Fruit fly (Drosophila melanogaster) whole organism, embryonic: ENCODE data around the gene jus.

ENCODE experiments used
- ATbp ChIP-seq: fragments of 200-800 bp; sonication (Bioruptor generic); optimal IDR thresholded peaks from 2 replicates; lab custom pipeline; 2017; ENCODE audit warnings: missing biosample characterization, mild to moderate bottlenecking, missing genetic modification characterization, missing genetic modification reagents
- Abd-B ChIP-seq: fragments of 200-800 bp; sonication (Bioruptor generic); optimal IDR thresholded peaks from 2 replicates; lab custom pipeline; 2018; ENCODE audit warnings: missing biosample characterization, mild to moderate bottlenecking, missing genetic modification characterization, moderate library complexity
- Aef1 ChIP-seq: fragments of 200-800 bp; sonication (Bioruptor generic); IDR thresholded peaks from 3 replicates; pipeline ENCODE4 v1.3.6; 2022; ENCODE audit warnings: missing biosample characterization, missing genetic modification characterization
- Atf3 ChIP-seq: fragments of 200-800 bp; sonication (Bioruptor generic); optimal IDR thresholded peaks from 3 replicates; lab custom pipeline; 2016; ENCODE audit warnings: missing biosample characterization, missing genetic modification characterization
- Atf6 ChIP-seq: fragments of 200-800 bp; sonication (Bioruptor generic); IDR thresholded peaks from 2 replicates; pipeline ENCODE4 v1.3.6; 2022; ENCODE audit warnings: missing biosample characterization, missing genetic modification characterization
- B-H2 ChIP-seq: fragments of 200-800 bp; sonication (Bioruptor generic); optimal IDR thresholded peaks from 2 replicates; lab custom pipeline; 2018; ENCODE audit warnings: missing biosample characterization, mild to moderate bottlenecking, missing genetic modification characterization
- Bgb ChIP-seq: fragments of 200-800 bp; sonication (Bioruptor generic); IDR thresholded peaks from 2 replicates; pipeline ENCODE4 v1.3.6; 2022; ENCODE audit warnings: missing biosample characterization, missing genetic modification characterization; ENCODE audit not compliant: partially characterized antibody
- CG11723 ChIP-seq: fragments of 200-800 bp; sonication (Bioruptor generic); optimal IDR thresholded peaks from 2 replicates; lab custom pipeline; 2017; ENCODE audit warnings: missing biosample characterization, mild to moderate bottlenecking, missing genetic modification characterization
- CG13287 ChIP-seq: fragments of 200-800 bp; sonication (Bioruptor generic); IDR thresholded peaks from 2 replicates; pipeline ENCODE4 v1.3.6; 2022; ENCODE audit warnings: missing biosample characterization, missing genetic modification characterization; ENCODE audit not compliant: partially characterized antibody
- CG1529 ChIP-seq: fragments of 200-800 bp; sonication (Bioruptor generic); optimal IDR thresholded peaks from 3 replicates; lab custom pipeline; 2018; ENCODE audit warnings: missing biosample characterization, missing genetic modification characterization
- CG15601 ChIP-seq: fragments of 200-800 bp; sonication (Bioruptor generic); optimal IDR thresholded peaks from 3 replicates; lab custom pipeline; 2019; ENCODE audit warnings: missing biosample characterization, mild to moderate bottlenecking, missing genetic modification characterization, moderate library complexity
- CG17328 ChIP-seq: fragments of 200-800 bp; sonication (Bioruptor generic); IDR thresholded peaks from 2 replicates; pipeline ENCODE4 v1.3.6; 2022; ENCODE audit warnings: missing biosample characterization, missing genetic modification characterization
- CG18262 ChIP-seq: fragments of 200-800 bp; optimal IDR thresholded peaks from 3 replicates; lab custom pipeline; 2019; ENCODE audit warnings: missing biosample characterization, mild to moderate bottlenecking, missing genetic modification characterization, moderate library complexity
- CG1832 ChIP-seq: fragments of 200-800 bp; sonication (Bioruptor generic); optimal IDR thresholded peaks from 2 replicates; lab custom pipeline; 2017; ENCODE audit warnings: missing biosample characterization, mild to moderate bottlenecking, missing genetic modification characterization, inconsistent platforms
- CG18599 ChIP-seq: fragments of 200-800 bp; sonication (Bioruptor generic); optimal IDR thresholded peaks from 3 replicates; lab custom pipeline; 2017; ENCODE audit warnings: missing biosample characterization, missing genetic modification characterization, mild to moderate bottlenecking, moderate library complexity, missing genetic modification reagents
- CG2116 ChIP-seq: fragments of 200-800 bp; sonication (Bioruptor generic); optimal IDR thresholded peaks from 3 replicates; lab custom pipeline; 2018; ENCODE audit warnings: missing biosample characterization, mild to moderate bottlenecking, missing genetic modification characterization
- CG30020 ChIP-seq: fragments of 200-800 bp; optimal IDR thresholded peaks from 2 replicates; lab custom pipeline; 2019; ENCODE audit warnings: missing biosample characterization, mild to moderate bottlenecking, missing genetic modification characterization, moderate library complexity
- CG3065 ChIP-seq: fragments of 200-800 bp; sonication (Bioruptor generic); optimal IDR thresholded peaks from 2 replicates; lab custom pipeline; 2016; ENCODE audit warnings: missing biosample characterization, missing genetic modification characterization
- CG31441 ChIP-seq: fragments of 200-800 bp; sonication (Bioruptor generic); IDR thresholded peaks from 2 replicates; pipeline ENCODE4 v1.3.6; 2022; ENCODE audit warnings: missing biosample characterization, missing genetic modification characterization
- CG33557 ChIP-seq: fragments of 200-800 bp; sonication (Bioruptor generic); optimal IDR thresholded peaks from 2 replicates; lab custom pipeline; 2019; ENCODE audit warnings: missing biosample characterization, mild to moderate bottlenecking, missing genetic modification characterization, moderate library complexity
- CG4424 ChIP-seq: fragments of 200-800 bp; sonication (Bioruptor generic); optimal IDR thresholded peaks from 3 replicates; lab custom pipeline; 2016; ENCODE audit warnings: missing biosample characterization, missing genetic modification characterization
- CG4707 ChIP-seq: fragments of 200-800 bp; sonication (Bioruptor generic); optimal IDR thresholded peaks from 2 replicates; lab custom pipeline; 2018; ENCODE audit warnings: missing biosample characterization, mild to moderate bottlenecking, missing genetic modification characterization, moderate library complexity
- CG6813 ChIP-seq: fragments of 200-800 bp; sonication (Bioruptor generic); optimal IDR thresholded peaks from 2 replicates; lab custom pipeline; 2017; ENCODE audit warnings: missing biosample characterization, missing genetic modification characterization, mild to moderate bottlenecking, moderate library complexity, missing genetic modification reagents
- CG7556 ChIP-seq: fragments of 200-800 bp; sonication (Bioruptor generic); optimal IDR thresholded peaks from 2 replicates; lab custom pipeline; 2017; ENCODE audit warnings: missing biosample characterization, mild to moderate bottlenecking, missing genetic modification characterization
- CG9215 ChIP-seq: fragments of 200-800 bp; sonication (Bioruptor generic); IDR thresholded peaks from 2 replicates; pipeline ENCODE4 v1.3.6; 2022; ENCODE audit warnings: missing biosample characterization, missing genetic modification characterization
- CG9797 ChIP-seq: fragments of 200-800 bp; sonication (Bioruptor generic); optimal IDR thresholded peaks from 3 replicates; lab custom pipeline; 2018; ENCODE audit warnings: missing biosample characterization, mild to moderate bottlenecking, missing genetic modification characterization
- CkIIα-i1 ChIP-seq: fragments of 200-800 bp; sonication (Bioruptor generic); IDR thresholded peaks from 2 replicates; pipeline ENCODE4 v1.3.6; 2022; ENCODE audit warnings: missing biosample characterization, missing genetic modification characterization
- D ChIP-seq, 2 experiments: fragments of 200-800 bp in 1 of 2; fragments of >200 bp in 1 of 2; sonication (Bioruptor generic) in 1 of 2; optimal IDR thresholded peaks; 2 replicates in 1 of 2; 3 replicates in 1 of 2; lab custom pipeline; 2017; ENCODE audit warnings: mild to moderate bottlenecking in 1 of 2, missing biosample characterization in 1 of 2, missing genetic modification characterization in 1 of 2, missing genetic modification reagents in 1 of 2
- Eip74EF ChIP-seq, 2 experiments: fragments of 200-800 bp in 1 of 2; fragments of >200 bp in 1 of 2; sonication (Bioruptor generic) in 1 of 2; optimal IDR thresholded peaks; 2 replicates each; lab custom pipeline; 2017 to 2019; ENCODE audit warnings: missing biosample characterization in 2 of 2, missing genetic modification characterization in 2 of 2, mild to moderate bottlenecking in 1 of 2, moderate library complexity in 1 of 2
- MBD-R2 ChIP-seq: fragments of 200-800 bp; sonication (Bioruptor generic); IDR thresholded peaks from 2 replicates; pipeline ENCODE4 v1.3.6; 2022; ENCODE audit warnings: missing biosample characterization, missing genetic modification characterization
- MESR4 ChIP-seq: fragments of 200-800 bp; sonication (Bioruptor generic); optimal IDR thresholded peaks from 2 replicates; lab custom pipeline; 2018; ENCODE audit warnings: missing biosample characterization, mild to moderate bottlenecking, missing genetic modification characterization, moderate library complexity
- Ssrp ChIP-seq: fragments of 200-800 bp; sonication (Bioruptor generic); optimal IDR thresholded peaks from 2 replicates; lab custom pipeline; 2018; ENCODE audit warnings: missing biosample characterization, mild to moderate bottlenecking, missing genetic modification characterization, moderate library complexity
- ab ChIP-seq: fragments of 200-800 bp; sonication (Bioruptor generic); optimal IDR thresholded peaks from 2 replicates; lab custom pipeline; 2016; ENCODE audit warnings: missing biosample characterization, missing genetic modification characterization
- ase ChIP-seq: fragments of 200-800 bp; sonication (Bioruptor generic); IDR thresholded peaks from 3 replicates; pipeline ENCODE4 v1.3.6; 2022; ENCODE audit warnings: missing biosample characterization, missing genetic modification characterization
- bsh ChIP-seq, 2 experiments: fragments of 200-800 bp; sonication (Bioruptor generic); optimal IDR thresholded peaks; 2 replicates each; lab custom pipeline; 2017 to 2018; ENCODE audit warnings: mild to moderate bottlenecking in 2 of 2, missing biosample characterization in 2 of 2, missing genetic modification characterization in 2 of 2, moderate library complexity in 1 of 2
- dysf ChIP-seq: fragments of 200-800 bp; sonication (Bioruptor generic); IDR thresholded peaks from 3 replicates; pipeline ENCODE4 v1.3.6; 2022; ENCODE audit warnings: missing biosample characterization, missing genetic modification characterization
- grau ChIP-seq: fragments of 200-800 bp; optimal IDR thresholded peaks from 3 replicates; lab custom pipeline; 2019; ENCODE audit warnings: missing biosample characterization, mild to moderate bottlenecking, missing genetic modification characterization, moderate library complexity
- hb ChIP-seq: fragments of 200-800 bp; sonication (Bioruptor generic); IDR thresholded peaks from 3 replicates; pipeline ENCODE4 v1.3.6; 2022; ENCODE audit warnings: missing biosample characterization, missing genetic modification characterization; ENCODE audit not compliant: partially characterized antibody
- hth ChIP-seq: fragments of >200 bp; optimal IDR thresholded peaks from 2 replicates; lab custom pipeline; 2017; ENCODE audit warnings: inconsistent platforms
- jing ChIP-seq: fragments of 200-800 bp; sonication (Bioruptor generic); optimal IDR thresholded peaks from 2 replicates; lab custom pipeline; 2018; ENCODE audit warnings: missing biosample characterization, mild to moderate bottlenecking, missing genetic modification characterization
- knrl ChIP-seq: fragments of 200-800 bp; sonication (Bioruptor generic); IDR thresholded peaks from 3 replicates; pipeline ENCODE4 v1.3.6; 2022; ENCODE audit warnings: missing biosample characterization, missing genetic modification characterization; ENCODE audit not compliant: partially characterized antibody
- luna ChIP-seq: fragments of 200-800 bp; sonication (Bioruptor generic); optimal IDR thresholded peaks from 2 replicates; lab custom pipeline; 2016; ENCODE audit warnings: missing biosample characterization, missing genetic modification characterization
- phol ChIP-seq: fragments of 200-800 bp; sonication (Bioruptor generic); optimal IDR thresholded peaks from 3 replicates; lab custom pipeline; 2018; ENCODE audit warnings: missing biosample characterization, mild to moderate bottlenecking, missing genetic modification characterization, moderate library complexity
- slp2 ChIP-seq: fragments of 200-800 bp; sonication (Bioruptor generic); optimal IDR thresholded peaks from 2 replicates; lab custom pipeline; 2016; ENCODE audit warnings: missing biosample characterization, missing genetic modification characterization
- sna ChIP-seq: fragments of 200-800 bp; sonication (Bioruptor generic); IDR thresholded peaks from 2 replicates; pipeline ENCODE4 v1.3.6; 2022; ENCODE audit warnings: missing biosample characterization, missing genetic modification characterization; ENCODE audit not compliant: partially characterized antibody
- sqz ChIP-seq: fragments of 200-800 bp; sonication (Bioruptor generic); optimal IDR thresholded peaks from 3 replicates; lab custom pipeline; 2018; ENCODE audit warnings: missing biosample characterization, mild to moderate bottlenecking, missing genetic modification characterization
- tna ChIP-seq: fragments of 200-800 bp; sonication (Bioruptor generic); IDR thresholded peaks from 2 replicates; pipeline ENCODE4 v1.3.6; 2022; ENCODE audit warnings: missing biosample characterization, missing genetic modification characterization; ENCODE audit not compliant: partially characterized antibody
- zen2 ChIP-seq: fragments of 200-800 bp; sonication (Bioruptor generic); IDR thresholded peaks from 3 replicates; pipeline ENCODE4 v1.3.6; 2022; ENCODE audit warnings: missing biosample characterization, missing genetic modification characterization; ENCODE audit not compliant: partially characterized antibody

jus gene

DNA sequence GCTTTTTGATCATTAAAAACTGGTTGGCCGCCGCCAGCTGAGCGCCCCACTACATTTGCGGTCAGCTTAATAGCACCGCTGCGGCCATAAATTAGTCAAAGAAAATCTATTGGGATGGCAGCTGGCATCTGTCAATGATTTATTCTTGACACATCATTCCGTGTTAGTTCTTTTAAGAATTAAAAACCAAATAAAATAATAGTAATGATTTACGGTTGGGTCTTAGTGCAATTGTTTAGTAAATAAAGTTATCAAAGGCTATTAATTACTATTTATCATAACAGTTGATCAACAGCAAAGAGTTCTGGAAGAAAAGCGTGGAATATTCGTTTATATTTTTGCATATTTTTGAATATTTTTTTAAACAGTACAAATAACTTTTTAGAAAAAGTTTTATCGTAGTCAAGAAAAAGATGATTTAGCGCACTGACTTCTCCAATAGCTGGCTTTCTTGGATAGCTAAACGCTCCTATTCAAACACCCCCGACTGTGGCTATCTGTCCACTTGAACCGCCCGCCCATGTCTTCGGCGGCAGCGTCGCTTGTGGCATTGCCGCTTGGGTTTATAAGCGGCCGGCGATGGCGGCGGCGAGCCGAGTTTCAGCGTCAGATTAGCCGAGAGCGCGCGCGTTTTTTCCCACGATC lies 2.3 kb upstream of the jus start, which contains the start of gene CG14515 (continued):
- TF ChIP-seq phol (tag; lab: Kevin White, UChicago) (peak; percentile 27), MBD-R2 (GFP tag; lab: Robert Waterston, UW) (no peak), knrl (no peak), ab (GFP tag; lab: Kevin White, UChicago) (no peak), sna (GFP tag; lab: Robert Waterston, UW) (no peak), ase (GFP tag; lab: Robert Waterston, UW) (0 out of 3 replicates have a peak, but pooled peaks have one; percentile 16), CG2116 (GFP tag; lab: Kevin White, UChicago) (no peak), CG7556 (peak; percentile 39), zen2 (no peak), CkIIα-i1 (GFP tag; lab: Robert Waterston, UW) (no peak), bsh (GFP tag; optimal IDR thresholded peaks at IDR 0.05; lab: Kevin White, UChicago) (no peak), CG30020 (tag; lab: Kevin White, UChicago) (no peak), CG33557 (GFP tag; lab: Kevin White, UChicago) (no peak), CG18599 (GFP tag; lab: Kevin White, UChicago) (no peak), CG15601 (tag; lab: Kevin White, UChicago) (no peak), CG9797 (GFP tag; lab: Kevin White, UChicago) (no peak), CG6813 (GFP tag; lab: Kevin White, UChicago) (no peak), D (optimal IDR thresholded peaks at IDR 0.05; lab: Kevin White, UChicago) (no peak), D (GFP tag; optimal IDR thresholded peaks at IDR 0.05; lab: Kevin White, UChicago) (peak; percentile 21), jing (GFP tag; lab: Kevin White, UChicago) (no peak), sqz (no peak), Abd-B (GFP tag; lab: Kevin White, UChicago) (peak; percentile 7), Atf3 (GFP tag; lab: Kevin White, UChicago) (no peak), MESR4 (GFP tag; lab: Kevin White, UChicago) (no peak), dysf (GFP tag; lab: Robert Waterston, UW) (0 out of 3 replicates have a peak, but pooled peaks have one; percentile 30), slp2 (GFP tag; lab: Kevin White, UChicago) (no peak), CG31441 (GFP tag; lab: Robert Waterston, UW) (peak; percentile 39; the same call in 1 of the 2 replicates), CG1529 (GFP tag; lab: Kevin White, UChicago) (no peak), Ssrp (no peak), Atf6 (GFP tag; lab: Robert Waterston, UW) (no peak), CG1832 (no peak), CG4424 (GFP tag; lab: Kevin White, UChicago) (peak; percentile 21), CG9215 (no peak), CG18262 (tag; lab: Kevin White, UChicago) (peak; percentile 47), Aef1 (GFP tag; lab: Robert Waterston, UW) (no peak), CG11723 (GFP tag; lab: Kevin White, UChicago) (no peak), ATbp (GFP tag; lab: Kevin White, UChicago) (no peak), CG17328 (GFP tag; lab: Robert Waterston, UW) (0 out of 2 replicates have a peak, but pooled peaks have one; percentile 28), hb (no peak), luna (GFP tag; lab: Kevin White, UChicago) (no peak), B-H2 (GFP tag; lab: Kevin White, UChicago) (no peak), CG13287 (no peak), Bgb (GFP tag; lab: Robert Waterston, UW) (no peak), tna (no peak), CG3065 (no peak), hth (lab: Kevin White, UChicago) (no peak), CG4707 (GFP tag; lab: Kevin White, UChicago) (no peak), Eip74EF (GFP tag; optimal IDR thresholded peaks at IDR 0.05; lab: Kevin White, UChicago) (peak in 1 of 2 experiments; percentile 26), grau (tag; lab: Kevin White, UChicago) (no peak)
